Fruit fly (Drosophila melanogaster) whole organism, wandering third instar larva: ENCODE measurements around the gene CG13384.

Source experiments
- CrebA ChIP-seq: fragments of 200-800 bp; sonication (Bioruptor generic); optimal IDR thresholded peaks from 2 replicates; lab custom pipeline; 2016; ENCODE audit warnings: missing biosample characterization, mild to moderate bottlenecking, missing genetic modification characterization, borderline replicate concordance
- Vsx2 ChIP-seq: fragments of 200-300, 225-300 bp; sonication (Bioruptor generic); optimal IDR thresholded peaks from 2 replicates; lab custom pipeline; 2018; ENCODE audit warnings: missing biosample characterization, missing genetic modification characterization; ENCODE audit not compliant: partially characterized antibody
- dmrt93B ChIP-seq: fragments of 200-800 bp; sonication (Bioruptor generic); optimal IDR thresholded peaks from 2 replicates; lab custom pipeline; 2018; ENCODE audit warnings: missing biosample characterization, mild to moderate bottlenecking, missing genetic modification characterization
- woc ChIP-seq: sonication (Bioruptor generic); optimal IDR thresholded peaks from 2 replicates; lab custom pipeline; 2016; ENCODE audit warnings: missing biosample characterization, mild to moderate bottlenecking, missing genetic modification characterization

DNA sequence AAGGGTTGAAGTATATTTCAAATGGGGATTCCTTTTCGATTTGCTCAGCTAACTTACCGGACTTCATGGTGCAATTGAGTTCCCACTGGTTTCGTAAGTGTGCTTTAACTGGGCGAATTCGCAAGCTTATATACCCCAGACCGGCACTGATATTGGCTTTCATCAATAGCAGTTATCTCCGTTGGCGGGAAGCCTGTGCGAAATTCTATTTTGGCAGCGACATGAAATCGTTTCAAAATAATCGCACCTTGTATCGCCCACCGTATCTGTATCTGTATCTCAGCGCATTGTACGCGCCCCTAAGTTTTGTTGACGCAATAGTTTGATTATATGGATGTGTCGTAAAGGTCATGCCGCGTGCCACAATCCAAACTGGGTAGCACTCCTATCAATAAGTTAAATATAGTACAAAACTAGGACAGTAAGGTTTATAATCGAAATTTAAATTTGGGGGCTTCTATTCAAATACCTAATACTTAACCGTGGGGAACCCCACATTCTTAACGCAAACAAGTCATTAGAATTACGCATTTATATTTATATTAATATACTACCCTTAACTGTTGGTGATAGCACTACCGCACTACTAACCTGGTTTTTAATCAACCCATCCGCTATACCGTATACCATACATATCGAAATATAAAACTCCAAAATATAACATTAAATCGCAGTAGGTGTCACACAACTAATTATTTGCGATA is 11.9 kb downstream of the CG13384 start, which contains the start of the genes Peritrophin-15a and CG13385:
- TF ChIP-seq CrebA (GFP tag; lab: Kevin White, UChicago) (no peak), Vsx2 (GFP tag; lab: Kevin White, UChicago) (no peak), woc (no peak), dmrt93B (GFP tag; lab: Kevin White, UChicago) (no peak)
